Worm (Caenorhabditis elegans) whole organism, L1 larva: ENCODE results near the gene npr-29.

Experiments
- elt-3 ChIP-seq, 6 experiments: fragments of 150-350 bp in 1 of 6; sonication (generic microtip); optimal IDR thresholded peaks; 2 replicates each; lab custom pipeline; 2017 to 2018; ENCODE audit warnings: missing biosample characterization in 6 of 6, missing genetic modification characterization in 6 of 6, inconsistent platforms in 1 of 6
- hlh-17 ChIP-seq: fragments of 200-800 bp; sonication (Bioruptor generic); optimal IDR thresholded peaks from 2 replicates; lab custom pipeline; 2018; ENCODE audit warnings: missing genetic modification characterization, mild to moderate bottlenecking, missing compliant biosample characterization, moderate library complexity, borderline replicate concordance
- nhr-84 ChIP-seq: sonication (generic microtip); optimal IDR thresholded peaks from 2 replicates; lab custom pipeline; 2017; ENCODE audit warnings: missing biosample characterization, missing genetic modification characterization
- snpc-4 ChIP-seq: fragments of 150-350 bp; optimal IDR thresholded peaks from 2 replicates; lab custom pipeline; 2014; ENCODE audit warnings: missing biosample characterization, missing genetic modification characterization
- ztf-4 ChIP-seq: fragments of 150-350 bp; optimal IDR thresholded peaks from 2 replicates; lab custom pipeline; 2014; ENCODE audit warnings: missing biosample characterization, missing genetic modification characterization

DNA sequence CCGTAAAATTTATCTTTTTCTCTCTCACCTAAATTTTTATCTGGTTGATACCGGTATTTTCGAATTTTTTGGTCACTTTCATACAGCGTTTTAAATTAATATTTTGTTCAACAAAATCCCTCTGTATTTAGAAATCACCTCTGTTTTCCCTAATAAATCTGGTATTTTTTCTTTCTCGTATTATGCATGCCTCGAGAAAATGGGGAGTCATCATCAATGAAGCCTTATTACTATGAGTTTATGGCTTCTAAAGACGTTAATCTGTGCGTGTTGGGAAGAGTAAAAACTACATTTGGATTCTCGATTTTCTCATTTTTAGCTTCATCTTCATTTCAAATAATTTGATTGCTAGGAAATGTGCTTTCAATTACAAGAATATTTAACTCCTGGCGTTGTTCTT, 29.5 kb downstream of the npr-29 start, which contains the start of gene ZC84.7:
- TF ChIP-seq ztf-4 (tag; lab: Kevin White, UChicago) (no peak), hlh-17 (no peak), snpc-4 (no peak), nhr-84 (tag; lab: Kevin White, UChicago) (no peak), elt-3 (tag; optimal IDR thresholded peaks at IDR 0.05; lab: Kevin White, UChicago) (no peak)
